Fruit fly (Drosophila melanogaster) whole organism, embryonic: Measurements from ENCODE around the gene CG43678.

Experiments used
- Aef1 ChIP-seq: fragments of 200-800 bp; sonication (Bioruptor generic); IDR thresholded peaks from 3 replicates; pipeline ENCODE4 v1.3.6; 2022; ENCODE audit warnings: missing biosample characterization, missing genetic modification characterization
- BtbVII ChIP-seq: fragments of 200-800 bp; sonication (Bioruptor generic); optimal IDR thresholded peaks from 3 replicates; lab custom pipeline; 2017; ENCODE audit warnings: missing biosample characterization, mild to moderate bottlenecking, missing genetic modification characterization
- CG10209 ChIP-seq: fragments of 200-800 bp; sonication (Bioruptor generic); optimal IDR thresholded peaks from 3 replicates; lab custom pipeline; 2017; ENCODE audit warnings: missing biosample characterization, mild to moderate bottlenecking, missing genetic modification characterization, missing genetic modification reagents
- CG10267 ChIP-seq: fragments of 200-800 bp; sonication (Bioruptor generic); optimal IDR thresholded peaks from 2 replicates; lab custom pipeline; 2018; ENCODE audit warnings: missing biosample characterization, mild to moderate bottlenecking, missing genetic modification characterization, moderate library complexity
- CG10543 ChIP-seq: fragments of 200-800 bp; sonication (Bioruptor generic); optimal IDR thresholded peaks from 3 replicates; lab custom pipeline; 2017; ENCODE audit warnings: missing biosample characterization, mild to moderate bottlenecking, missing genetic modification characterization, moderate library complexity
- CG11696 ChIP-seq: fragments of 200-800 bp; sonication (Bioruptor generic); IDR thresholded peaks from 2 replicates; pipeline ENCODE4 v1.3.6; 2022; ENCODE audit warnings: missing biosample characterization, missing genetic modification characterization
- CG11723 ChIP-seq: fragments of 200-800 bp; sonication (Bioruptor generic); optimal IDR thresholded peaks from 2 replicates; lab custom pipeline; 2017; ENCODE audit warnings: missing biosample characterization, mild to moderate bottlenecking, missing genetic modification characterization
- CG13775 ChIP-seq: fragments of 200-800 bp; sonication (Bioruptor generic); optimal IDR thresholded peaks from 3 replicates; lab custom pipeline; 2017; ENCODE audit warnings: missing biosample characterization, mild to moderate bottlenecking, missing genetic modification characterization
- CG15601 ChIP-seq: fragments of 200-800 bp; sonication (Bioruptor generic); optimal IDR thresholded peaks from 3 replicates; lab custom pipeline; 2019; ENCODE audit warnings: missing biosample characterization, mild to moderate bottlenecking, missing genetic modification characterization, moderate library complexity
- CG17361 ChIP-seq: fragments of 200-800 bp; sonication (Bioruptor generic); IDR thresholded peaks from 3 replicates; pipeline ENCODE4 v1.3.6; 2022; ENCODE audit warnings: missing biosample characterization, missing genetic modification characterization
- CG2199 ChIP-seq: fragments of 200-800 bp; sonication (Bioruptor generic); IDR thresholded peaks from 3 replicates; pipeline ENCODE4 v1.3.6; 2022; ENCODE audit warnings: missing biosample characterization, missing genetic modification characterization
- CG31365 ChIP-seq: fragments of 200-800 bp; sonication (Bioruptor generic); optimal IDR thresholded peaks from 2 replicates; lab custom pipeline; 2018; ENCODE audit warnings: missing biosample characterization, mild to moderate bottlenecking, missing genetic modification characterization
- CG34422 ChIP-seq: fragments of 200-800 bp; sonication (Bioruptor generic); IDR thresholded peaks from 3 replicates; pipeline ENCODE4 v1.3.6; 2022; ENCODE audit warnings: missing biosample characterization, missing genetic modification characterization
- CG8281 ChIP-seq: fragments of 200-800 bp; sonication (Bioruptor generic); optimal IDR thresholded peaks from 2 replicates; lab custom pipeline; 2018; ENCODE audit warnings: missing biosample characterization, mild to moderate bottlenecking, missing genetic modification characterization, moderate library complexity
- CG8924 ChIP-seq: fragments of 200-800 bp; optimal IDR thresholded peaks from 3 replicates; lab custom pipeline; 2019; ENCODE audit warnings: missing biosample characterization, mild to moderate bottlenecking, missing genetic modification characterization, moderate library complexity
- CrebB ChIP-seq: fragments of 200-800 bp; sonication (Bioruptor generic); optimal IDR thresholded peaks from 3 replicates; lab custom pipeline; 2018; ENCODE audit warnings: missing biosample characterization, mild to moderate bottlenecking, missing genetic modification characterization
- D ChIP-seq, 2 experiments: fragments of 200-800 bp in 1 of 2; fragments of >200 bp in 1 of 2; sonication (Bioruptor generic) in 1 of 2; optimal IDR thresholded peaks; 2 replicates in 1 of 2; 3 replicates in 1 of 2; lab custom pipeline; 2017; ENCODE audit warnings: mild to moderate bottlenecking in 1 of 2, missing biosample characterization in 1 of 2, missing genetic modification characterization in 1 of 2, missing genetic modification reagents in 1 of 2
- D19A ChIP-seq: fragments of 200-800 bp; optimal IDR thresholded peaks from 3 replicates; lab custom pipeline; 2019; ENCODE audit warnings: missing biosample characterization, mild to moderate bottlenecking, missing genetic modification characterization, moderate library complexity
- Dek ChIP-seq: fragments of 200-800 bp; sonication (Bioruptor generic); optimal IDR thresholded peaks from 3 replicates; lab custom pipeline; 2019; ENCODE audit warnings: missing biosample characterization, mild to moderate bottlenecking, missing genetic modification characterization, moderate library complexity
- Eip74EF ChIP-seq, 2 experiments: fragments of 200-800 bp in 1 of 2; fragments of >200 bp in 1 of 2; sonication (Bioruptor generic) in 1 of 2; optimal IDR thresholded peaks; 2 replicates each; lab custom pipeline; 2017 to 2019; ENCODE audit warnings: missing biosample characterization in 2 of 2, missing genetic modification characterization in 2 of 2, mild to moderate bottlenecking in 1 of 2, moderate library complexity in 1 of 2
- GATAe ChIP-seq: fragments of 200-800 bp; sonication (Bioruptor generic); conservative IDR thresholded peaks from 2 replicates; pipeline ENCODE4 v1.3.6; 2022; ENCODE audit warnings: missing biosample characterization, missing genetic modification characterization
- HLH4C ChIP-seq: fragments of 200-800 bp; sonication (Bioruptor generic); IDR thresholded peaks from 3 replicates; pipeline ENCODE4 v1.3.6; 2022; ENCODE audit warnings: missing biosample characterization, missing genetic modification characterization; ENCODE audit not compliant: partially characterized antibody
- HmgZ ChIP-seq: fragments of 200-800 bp; sonication (Bioruptor generic); optimal IDR thresholded peaks from 2 replicates; lab custom pipeline; 2018; ENCODE audit warnings: missing biosample characterization, mild to moderate bottlenecking, missing genetic modification characterization
- Hmr ChIP-seq: fragments of 200-800 bp; sonication (Bioruptor generic); optimal IDR thresholded peaks from 3 replicates; lab custom pipeline; 2017; ENCODE audit warnings: mild to moderate bottlenecking, missing biosample characterization, missing genetic modification reagents, missing genetic modification characterization
- MTF-1 ChIP-seq: fragments of 200-800 bp; sonication (Bioruptor generic); optimal IDR thresholded peaks from 2 replicates; lab custom pipeline; 2018; ENCODE audit warnings: missing biosample characterization, mild to moderate bottlenecking, missing genetic modification characterization, borderline replicate concordance
- Mad ChIP-seq: fragments of 200-800 bp; sonication (Bioruptor generic); optimal IDR thresholded peaks from 2 replicates; lab custom pipeline; 2016; ENCODE audit warnings: missing biosample characterization, missing genetic modification characterization
- Scr ChIP-seq: fragments of 200-800 bp; sonication (Bioruptor generic); IDR thresholded peaks from 2 replicates; pipeline ENCODE4 v1.3.6; 2022; ENCODE audit warnings: missing biosample characterization, missing genetic modification characterization; ENCODE audit not compliant: partially characterized antibody
- Spps ChIP-seq: fragments of 200-800 bp; sonication (Bioruptor generic); optimal IDR thresholded peaks from 2 replicates; lab custom pipeline; 2018; ENCODE audit warnings: missing biosample characterization, mild to moderate bottlenecking, missing genetic modification characterization
- Ssrp ChIP-seq: fragments of 200-800 bp; sonication (Bioruptor generic); optimal IDR thresholded peaks from 2 replicates; lab custom pipeline; 2018; ENCODE audit warnings: missing biosample characterization, mild to moderate bottlenecking, missing genetic modification characterization, moderate library complexity
- al ChIP-seq: fragments of 200-800 bp; sonication (Bioruptor generic); IDR thresholded peaks from 2 replicates; pipeline ENCODE4 v1.3.6; 2022; ENCODE audit warnings: missing biosample characterization, missing genetic modification characterization
- ash1 ChIP-seq: fragments of 200-800 bp; sonication (Bioruptor generic); optimal IDR thresholded peaks from 2 replicates; lab custom pipeline; 2018; ENCODE audit warnings: missing biosample characterization, mild to moderate bottlenecking, missing genetic modification characterization
- da ChIP-seq: fragments of 200-800 bp; sonication (Bioruptor generic); optimal IDR thresholded peaks from 2 replicates; lab custom pipeline; 2016; ENCODE audit warnings: missing biosample characterization, missing genetic modification characterization
- dm ChIP-seq: fragments of 200-800 bp; sonication (Bioruptor generic); optimal IDR thresholded peaks from 3 replicates; lab custom pipeline; 2016; ENCODE audit warnings: missing biosample characterization, missing genetic modification characterization
- dysf ChIP-seq: fragments of 200-800 bp; sonication (Bioruptor generic); IDR thresholded peaks from 3 replicates; pipeline ENCODE4 v1.3.6; 2022; ENCODE audit warnings: missing biosample characterization, missing genetic modification characterization
- en ChIP-seq: fragments of 200-800 bp; sonication (Bioruptor generic); optimal IDR thresholded peaks from 2 replicates; lab custom pipeline; 2016; ENCODE audit warnings: missing biosample characterization, missing genetic modification characterization
- gsb ChIP-seq: fragments of 200-800 bp; sonication (Bioruptor generic); IDR thresholded peaks from 2 replicates; pipeline ENCODE4 v1.3.6; 2022; ENCODE audit warnings: missing biosample characterization, missing genetic modification characterization
- gsb-n ChIP-seq: fragments of 200-800 bp; sonication (Bioruptor generic); optimal IDR thresholded peaks from 3 replicates; lab custom pipeline; 2018; ENCODE audit warnings: missing biosample characterization, mild to moderate bottlenecking, missing genetic modification characterization
- h ChIP-seq: fragments of >200 bp; optimal IDR thresholded peaks from 2 replicates; lab custom pipeline; 2017
- lab ChIP-seq: fragments of 200-800 bp; sonication (Bioruptor generic); optimal IDR thresholded peaks from 3 replicates; lab custom pipeline; 2017; ENCODE audit warnings: missing biosample characterization, missing genetic modification characterization, mild to moderate bottlenecking, moderate library complexity, missing genetic modification reagents
- lilli ChIP-seq: fragments of 200-800 bp; sonication (Bioruptor generic); optimal IDR thresholded peaks from 3 replicates; lab custom pipeline; 2016; ENCODE audit warnings: missing biosample characterization, missing genetic modification characterization
- nerfin-2 ChIP-seq: fragments of 200-800 bp; sonication (Bioruptor generic); IDR thresholded peaks from 2 replicates; pipeline ENCODE4 v1.3.6; 2022; ENCODE audit warnings: missing biosample characterization, missing genetic modification characterization; ENCODE audit not compliant: partially characterized antibody
- pan ChIP-seq, 4 experiments: fragments of >200 bp in 3 of 4; fragments of 200-800 bp in 1 of 4; sonication (Bioruptor generic) in 1 of 4; optimal IDR thresholded peaks in 3 of 4; IDR thresholded peaks in 1 of 4; 2 replicates each; pipeline versions ENCODE4 v1.3.6 to Lab custom; 2017 to 2022; ENCODE audit warnings: missing biosample characterization in 2 of 4, missing genetic modification characterization in 2 of 4, mixed read lengths in 1 of 4
- row ChIP-seq: fragments of 200-800 bp; sonication (Bioruptor generic); IDR thresholded peaks from 3 replicates; pipeline ENCODE4 v1.3.6; 2022; ENCODE audit warnings: missing biosample characterization, missing genetic modification characterization
- sna ChIP-seq: fragments of 200-800 bp; sonication (Bioruptor generic); IDR thresholded peaks from 2 replicates; pipeline ENCODE4 v1.3.6; 2022; ENCODE audit warnings: missing biosample characterization, missing genetic modification characterization; ENCODE audit not compliant: partially characterized antibody
- tap ChIP-seq: fragments of 200-800 bp; optimal IDR thresholded peaks from 3 replicates; lab custom pipeline; 2019; ENCODE audit warnings: missing biosample characterization, mild to moderate bottlenecking, missing genetic modification characterization, moderate library complexity
- trh ChIP-seq: fragments of 200-800 bp; sonication (Bioruptor generic); optimal IDR thresholded peaks from 2 replicates; lab custom pipeline; 2016; ENCODE audit warnings: missing biosample characterization, missing genetic modification characterization
- z ChIP-seq: fragments of 200-800 bp; sonication (Bioruptor generic); IDR thresholded peaks from 3 replicates; pipeline ENCODE4 v1.3.6; 2022; ENCODE audit warnings: missing biosample characterization, missing genetic modification characterization
- zfh1 ChIP-seq: fragments of 200-800 bp; sonication (Bioruptor generic); IDR thresholded peaks from 3 replicates; pipeline ENCODE4 v1.3.6; 2022; ENCODE audit warnings: missing biosample characterization, missing genetic modification characterization

CG43678 gene

DNA sequence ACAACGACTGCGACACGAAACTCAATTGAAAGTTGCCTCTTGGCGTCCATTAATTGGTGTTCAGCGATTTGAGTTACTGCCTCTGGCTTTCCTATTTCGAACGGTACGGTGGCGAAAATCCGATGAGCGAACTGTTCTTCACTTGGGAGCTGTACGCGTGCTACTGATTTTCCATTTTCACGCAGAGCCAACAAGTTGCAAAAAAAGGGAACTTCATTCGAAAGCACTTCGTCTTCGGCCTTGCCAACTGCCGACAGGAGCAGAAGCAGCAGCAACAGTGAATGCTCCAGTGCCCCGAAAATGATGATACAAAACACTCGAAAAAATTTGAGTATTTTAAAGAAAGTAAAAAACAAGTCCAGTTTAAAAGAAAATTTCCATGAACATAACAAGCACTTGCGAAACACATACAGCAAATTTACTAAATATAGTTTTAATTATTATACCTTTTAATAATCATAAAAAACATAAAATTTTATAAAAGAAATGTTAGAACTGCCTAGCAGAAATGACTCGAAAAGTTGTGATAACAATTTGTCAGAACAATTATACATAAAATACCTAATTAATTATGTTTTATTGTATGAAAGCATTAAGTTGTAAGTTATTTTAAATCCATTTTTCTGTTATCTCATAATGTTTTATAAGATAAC, 15.1 kb downstream of the CG43678 start (continued):
- TF ChIP-seq CG10543 (GFP tag; lab: Kevin White, UChicago) (peak; percentile 58), ash1 (no peak), trh (GFP tag; lab: Kevin White, UChicago) (no peak), CG17361 (GFP tag; lab: Robert Waterston, UW) (peak; percentile 65; the same call in 2 of the 3 replicates), Aef1 (GFP tag; lab: Robert Waterston, UW) (no peak), CG2199 (no peak), row (peak; percentile 53), GATAe (no peak), CG31365 (tag; lab: Kevin White, UChicago) (no peak), CG11696 (GFP tag; lab: Robert Waterston, UW) (no peak), sna (no peak), en (GFP tag; lab: Kevin White, UChicago) (no peak), dm (GFP tag; lab: Kevin White, UChicago) (no peak), gsb (GFP tag; lab: Robert Waterston, UW) (no peak), CG15601 (no peak), Hmr (GFP tag; lab: Kevin White, UChicago) (peak; percentile 64), CrebB (tag; lab: Kevin White, UChicago) (no peak), BtbVII (GFP tag; lab: Kevin White, UChicago) (peak; percentile 14), gsb-n (tag; lab: Kevin White, UChicago) (no peak), al (GFP tag; lab: Robert Waterston, UW) (no peak), Eip74EF (GFP tag; optimal IDR thresholded peaks at IDR 0.05; lab: Kevin White, UChicago) (peak in 1 of 2 experiments; percentile 30), zfh1 (no peak), D19A (peak; percentile 32), CG13775 (GFP tag; lab: Kevin White, UChicago) (peak; percentile 19), h (lab: Kevin White, UChicago) (no peak), HmgZ (tag; lab: Kevin White, UChicago) (no peak), z (no peak), MTF-1 (GFP tag; lab: Kevin White, UChicago) (no peak), da (GFP tag; lab: Kevin White, UChicago) (no peak), D (optimal IDR thresholded peaks at IDR 0.05; lab: Kevin White, UChicago) (no peak), D (GFP tag; optimal IDR thresholded peaks at IDR 0.05; lab: Kevin White, UChicago) (peak; percentile 30), CG34422 (GFP tag; lab: Robert Waterston, UW) (no peak), Scr (GFP tag; lab: Robert Waterston, UW) (no peak), HLH4C (GFP tag; lab: Robert Waterston, UW) (no peak), Spps (tag; lab: Kevin White, UChicago) (no peak), lab (GFP tag; lab: Kevin White, UChicago) (peak; percentile 58), Mad (no peak), dysf (GFP tag; lab: Robert Waterston, UW) (0 out of 3 replicates have a peak, but pooled peaks have one; percentile 27), Ssrp (tag; lab: Kevin White, UChicago) (peak; percentile 32), CG10209 (peak; percentile 45), CG10267 (tag; lab: Kevin White, UChicago) (peak; percentile 44), pan (optimal IDR thresholded peaks at IDR 0.05; lab: Kevin White, UChicago) (no peak), pan (GFP tag; optimal IDR thresholded peaks at IDR 0.05 in 1 of 2, IDR thresholded peaks at IDR 0.05 in 1 of 2) (no peak), lilli (no peak), CG8924 (tag; lab: Kevin White, UChicago) (peak; percentile 57), Dek (tag; lab: Kevin White, UChicago) (peak; percentile 26), CG11723 (GFP tag; lab: Kevin White, UChicago) (peak; percentile 6), nerfin-2 (GFP tag; lab: Robert Waterston, UW) (no peak), CG8281 (tag; lab: Kevin White, UChicago) (no peak), tap (tag; lab: Kevin White, UChicago) (peak; percentile 12)
